Fruit fly (Drosophila melanogaster) whole organism, wandering third instar larva: Measurements from ENCODE around the gene CG8420.

Source experiments
- Abd-B ChIP-seq: fragments of >200 bp; optimal IDR thresholded peaks from 2 replicates; lab custom pipeline; 2017; ENCODE audit warnings: missing biosample characterization, missing genetic modification characterization
- CG32264 ChIP-seq: fragments of 200-800 bp; sonication (Bioruptor generic); optimal IDR thresholded peaks from 2 replicates; lab custom pipeline; 2016; ENCODE audit warnings: missing biosample characterization, missing genetic modification characterization
- CG9705 ChIP-seq: fragments of 200-800 bp; sonication (Bioruptor generic); optimal IDR thresholded peaks from 2 replicates; lab custom pipeline; 2018; ENCODE audit warnings: missing biosample characterization, mild to moderate bottlenecking, missing genetic modification characterization
- CrebA ChIP-seq: fragments of 200-800 bp; sonication (Bioruptor generic); optimal IDR thresholded peaks from 2 replicates; lab custom pipeline; 2016; ENCODE audit warnings: missing biosample characterization, mild to moderate bottlenecking, missing genetic modification characterization, borderline replicate concordance
- Dfd ChIP-seq: fragments of >200 bp; optimal IDR thresholded peaks from 2 replicates; lab custom pipeline; 2017; ENCODE audit warnings: missing biosample characterization, missing genetic modification characterization
- Dif ChIP-seq: fragments of 200-275, 200-300 bp; sonication (Bioruptor generic); optimal IDR thresholded peaks from 2 replicates; lab custom pipeline; 2018; ENCODE audit warnings: missing biosample characterization, missing genetic modification characterization; ENCODE audit not compliant: partially characterized antibody
- GATAd ChIP-seq: sonication (Bioruptor generic); optimal IDR thresholded peaks from 2 replicates; lab custom pipeline; 2016; ENCODE audit warnings: missing biosample characterization, missing genetic modification characterization
- HLH106 ChIP-seq: fragments of 200-800 bp; optimal IDR thresholded peaks from 3 replicates; lab custom pipeline; 2019; ENCODE audit warnings: missing biosample characterization, mild to moderate bottlenecking, missing genetic modification characterization, moderate library complexity
- Hnf4 ChIP-seq: fragments of 200-800 bp; sonication (Bioruptor generic); optimal IDR thresholded peaks from 2 replicates; lab custom pipeline; 2016; ENCODE audit warnings: missing biosample characterization, mild to moderate bottlenecking, missing genetic modification characterization
- Hr83 ChIP-seq: fragments of 200-300 bp; sonication (Bioruptor generic); optimal IDR thresholded peaks from 2 replicates; lab custom pipeline; 2016; ENCODE audit warnings: missing biosample characterization, mild to moderate bottlenecking, missing genetic modification characterization, moderate library complexity; ENCODE audit not compliant: poor library complexity, severe bottlenecking
- Jra ChIP-seq: sonication (Bioruptor generic); optimal IDR thresholded peaks from 2 replicates; lab custom pipeline; 2016; ENCODE audit warnings: missing biosample characterization, missing genetic modification characterization
- Mio ChIP-seq: sonication (Bioruptor generic); optimal IDR thresholded peaks from 2 replicates; lab custom pipeline; 2016; ENCODE audit warnings: missing biosample characterization, missing genetic modification characterization
- Myc ChIP-seq: fragments of >200 bp; optimal IDR thresholded peaks from 2 replicates; lab custom pipeline; 2017
- OdsH ChIP-seq: fragments of 200-800 bp; sonication (Bioruptor generic); optimal IDR thresholded peaks from 2 replicates; lab custom pipeline; 2016; ENCODE audit warnings: missing biosample characterization, mild to moderate bottlenecking, missing genetic modification characterization
- Rel ChIP-seq, 2 experiments: fragments of 200-800 bp; sonication (Bioruptor generic) in 1 of 2; optimal IDR thresholded peaks; 2 replicates in 1 of 2; 3 replicates in 1 of 2; lab custom pipeline; 2016 to 2019; ENCODE audit warnings: mild to moderate bottlenecking in 2 of 2, missing biosample characterization in 2 of 2, missing genetic modification characterization in 2 of 2, moderate library complexity in 1 of 2
- Sp1 ChIP-seq: fragments of 200-800 bp; sonication (Bioruptor generic); optimal IDR thresholded peaks from 3 replicates; lab custom pipeline; 2019; ENCODE audit warnings: missing biosample characterization, mild to moderate bottlenecking, missing genetic modification characterization, moderate library complexity
- Vsx2 ChIP-seq: fragments of 200-300, 225-300 bp; sonication (Bioruptor generic); optimal IDR thresholded peaks from 2 replicates; lab custom pipeline; 2018; ENCODE audit warnings: missing biosample characterization, missing genetic modification characterization; ENCODE audit not compliant: partially characterized antibody
- br ChIP-seq: fragments of 200-800 bp; sonication (Bioruptor generic); optimal IDR thresholded peaks from 2 replicates; lab custom pipeline; 2016; ENCODE audit warnings: missing biosample characterization, missing genetic modification characterization
- brk ChIP-seq: fragments of 200-800 bp; sonication (Bioruptor generic); optimal IDR thresholded peaks from 2 replicates; lab custom pipeline; 2016; ENCODE audit warnings: missing biosample characterization, mild to moderate bottlenecking, missing genetic modification characterization
- dmrt93B ChIP-seq: fragments of 200-800 bp; sonication (Bioruptor generic); optimal IDR thresholded peaks from 2 replicates; lab custom pipeline; 2018; ENCODE audit warnings: missing biosample characterization, mild to moderate bottlenecking, missing genetic modification characterization
- dsf ChIP-seq: sonication (Bioruptor generic); optimal IDR thresholded peaks from 2 replicates; lab custom pipeline; 2016; ENCODE audit warnings: missing biosample characterization, missing genetic modification characterization, borderline replicate concordance
- ey ChIP-seq: fragments of 200-800 bp; sonication (Bioruptor generic); optimal IDR thresholded peaks from 2 replicates; lab custom pipeline; 2016; ENCODE audit warnings: missing biosample characterization, missing genetic modification characterization
- foxo ChIP-seq, 2 experiments: fragments of 200-800 bp; sonication (Bioruptor generic); optimal IDR thresholded peaks; 2 replicates in 1 of 2; 3 replicates in 1 of 2; lab custom pipeline; 2016 to 2017; ENCODE audit warnings: missing biosample characterization in 2 of 2, missing genetic modification characterization in 2 of 2
- fru ChIP-seq: fragments of 200-800 bp; sonication (Bioruptor generic); optimal IDR thresholded peaks from 3 replicates; lab custom pipeline; 2016; ENCODE audit warnings: missing biosample characterization, mild to moderate bottlenecking, missing genetic modification characterization
- h ChIP-seq: fragments of 200-800 bp; sonication (Bioruptor generic); optimal IDR thresholded peaks from 3 replicates; lab custom pipeline; 2016; ENCODE audit warnings: missing biosample characterization, mild to moderate bottlenecking, missing genetic modification characterization
- jim ChIP-seq: fragments of 175-275, 200-325 bp; sonication (Bioruptor generic); optimal IDR thresholded peaks from 2 replicates; lab custom pipeline; 2016; ENCODE audit warnings: missing biosample characterization, mild to moderate bottlenecking, missing genetic modification characterization
- lola ChIP-seq: fragments of >200 bp; optimal IDR thresholded peaks from 2 replicates; lab custom pipeline; 2017; ENCODE audit warnings: missing biosample characterization, missing genetic modification characterization
- psq ChIP-seq: fragments of 200-800 bp; sonication (Bioruptor generic); optimal IDR thresholded peaks from 3 replicates; lab custom pipeline; 2017; ENCODE audit warnings: missing biosample characterization, mild to moderate bottlenecking, missing genetic modification characterization, moderate library complexity
- rgr ChIP-seq: fragments of 200-800 bp; sonication (Bioruptor generic); optimal IDR thresholded peaks from 3 replicates; lab custom pipeline; 2016; ENCODE audit warnings: missing biosample characterization, mild to moderate bottlenecking, missing genetic modification characterization
- sage ChIP-seq: fragments of 200-800 bp; sonication (Bioruptor generic); optimal IDR thresholded peaks from 2 replicates; lab custom pipeline; 2016; ENCODE audit warnings: missing biosample characterization, mild to moderate bottlenecking, missing genetic modification characterization
- sv ChIP-seq: fragments of 200-800 bp; sonication (Bioruptor generic); optimal IDR thresholded peaks from 3 replicates; lab custom pipeline; 2016; ENCODE audit warnings: missing biosample characterization, missing genetic modification characterization
- tai ChIP-seq: sonication (Bioruptor generic); optimal IDR thresholded peaks from 2 replicates; lab custom pipeline; 2016; ENCODE audit warnings: missing biosample characterization, missing genetic modification characterization
- usp ChIP-seq: fragments of >200 bp; optimal IDR thresholded peaks from 2 replicates; lab custom pipeline; 2017; ENCODE audit warnings: missing biosample characterization, missing genetic modification characterization
- woc ChIP-seq: sonication (Bioruptor generic); optimal IDR thresholded peaks from 2 replicates; lab custom pipeline; 2016; ENCODE audit warnings: missing biosample characterization, mild to moderate bottlenecking, missing genetic modification characterization

CG8420 gene

dm6 chr3R:9249025-9249735, 2.7 kb downstream of the CG8420 start:
- no peak for TF ChIP-seq Dif
- no peak for TF ChIP-seq sv (GFP tag; lab: Kevin White, UChicago)
- no peak for TF ChIP-seq jim (GFP tag; lab: Kevin White, UChicago)
- no peak for TF ChIP-seq Abd-B (GFP tag; lab: Kevin White, UChicago)
- peak; percentile 27 for TF ChIP-seq Vsx2
- TF ChIP-seq h (GFP tag; lab: Kevin White, UChicago) = peak; percentile 26
- TF ChIP-seq ey (GFP tag; lab: Kevin White, UChicago) = no peak
- no peak for TF ChIP-seq Dfd (GFP tag; lab: Kevin White, UChicago)
- peak; percentile 26 for TF ChIP-seq Sp1
- peak in 1 of 2 experiments; percentile 5 for TF ChIP-seq foxo (GFP tag; optimal IDR thresholded peaks at IDR 0.05; lab: Kevin White, UChicago)
- no peak for TF ChIP-seq GATAd
- TF ChIP-seq rgr (GFP tag; lab: Kevin White, UChicago) = no peak
- TF ChIP-seq Hr83 (GFP tag; lab: Kevin White, UChicago) = no peak
- no peak for TF ChIP-seq dmrt93B (GFP tag; lab: Kevin White, UChicago)
- TF ChIP-seq CG32264 = no peak
- no peak for TF ChIP-seq sage
- TF ChIP-seq fru (GFP tag; lab: Kevin White, UChicago) = peak; percentile 25
- TF ChIP-seq HLH106 (tag; lab: Kevin White, UChicago) = peak; percentile 32
- TF ChIP-seq CG9705 (GFP tag; lab: Kevin White, UChicago) = no peak
- TF ChIP-seq OdsH (GFP tag; lab: Kevin White, UChicago) = no peak
- TF ChIP-seq woc (GFP tag; lab: Kevin White, UChicago) = peak; percentile 16
- TF ChIP-seq br = no peak

dm6 chr3R:9249736-9250044, 3.2 kb downstream of the CG8420 start:
- TF ChIP-seq ey (GFP tag; lab: Kevin White, UChicago) (no peak), Mio (GFP tag; lab: Kevin White, UChicago) (no peak), CrebA (no peak), h (GFP tag; lab: Kevin White, UChicago) (no peak), HLH106 (tag; lab: Kevin White, UChicago) (no peak), GATAd (no peak), Sp1 (no peak), Jra (GFP tag; lab: Kevin White, UChicago) (no peak), fru (GFP tag; lab: Kevin White, UChicago) (no peak), brk (GFP tag; lab: Kevin White, UChicago) (no peak), Dif (no peak), foxo (GFP tag; optimal IDR thresholded peaks at IDR 0.05; lab: Kevin White, UChicago) (no peak), tai (GFP tag; lab: Kevin White, UChicago) (no peak), jim (GFP tag; lab: Kevin White, UChicago) (no peak), usp (GFP tag; lab: Kevin White, UChicago) (no peak), woc (GFP tag; lab: Kevin White, UChicago) (no peak), sv (GFP tag; lab: Kevin White, UChicago) (no peak), CG9705 (GFP tag; lab: Kevin White, UChicago) (no peak), lola (GFP tag; lab: Kevin White, UChicago) (no peak), Abd-B (GFP tag; lab: Kevin White, UChicago) (no peak)
- TF ChIP-seq, all 38 proteins: peak for 0

DNA sequence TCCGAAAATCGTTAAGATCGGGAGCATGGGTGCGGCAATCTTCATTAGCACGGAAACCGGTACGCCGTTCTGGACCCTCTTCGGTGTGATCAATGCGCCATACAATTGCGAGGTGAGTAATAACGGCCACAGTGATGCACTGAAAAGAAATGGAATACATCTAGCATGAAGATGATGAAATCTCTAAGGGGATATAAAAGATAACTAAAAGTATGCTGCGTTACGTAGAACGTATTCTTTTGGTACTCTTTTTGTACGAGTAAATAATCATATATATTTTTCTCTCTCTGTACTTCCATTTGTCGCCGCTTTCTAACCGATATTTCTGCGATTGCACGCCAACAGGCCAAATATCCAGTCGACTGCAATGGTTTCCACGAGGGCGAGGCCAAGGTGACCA, 4.4 kb downstream of the CG8420 start:
- TF ChIP-seq h (GFP tag; lab: Kevin White, UChicago) (peak; percentile 88), dmrt93B (GFP tag; lab: Kevin White, UChicago) (peak; percentile 59), Sp1 (peak; percentile 85), GATAd (peak; percentile 29), woc (GFP tag; lab: Kevin White, UChicago) (peak; percentile 66), br (peak; percentile 87), Abd-B (GFP tag; lab: Kevin White, UChicago) (no peak), psq (peak; percentile 76), Mio (GFP tag; lab: Kevin White, UChicago) (no peak), tai (GFP tag; lab: Kevin White, UChicago) (no peak), CG32264 (peak; percentile 48), lola (GFP tag; lab: Kevin White, UChicago) (no peak), fru (GFP tag; lab: Kevin White, UChicago) (peak; percentile 81), Hnf4 (GFP tag; lab: Kevin White, UChicago) (peak; percentile 85), Myc (lab: Kevin White, UChicago) (no peak), CG9705 (GFP tag; lab: Kevin White, UChicago) (peak; percentile 61), foxo (GFP tag; optimal IDR thresholded peaks at IDR 0.05; lab: Kevin White, UChicago) (peak in 1 of 2 experiments; percentile 89), rgr (GFP tag; lab: Kevin White, UChicago) (peak; percentile 88), brk (GFP tag; lab: Kevin White, UChicago) (no peak), HLH106 (tag; lab: Kevin White, UChicago) (peak; percentile 82), jim (GFP tag; lab: Kevin White, UChicago) (peak; percentile 21), sage (peak; percentile 80), OdsH (GFP tag; lab: Kevin White, UChicago) (peak; percentile 84), Jra (GFP tag; lab: Kevin White, UChicago) (peak; percentile 75), Rel (GFP tag; optimal IDR thresholded peaks at IDR 0.05; lab: Kevin White, UChicago) (no peak), Rel (tag; optimal IDR thresholded peaks at IDR 0.05; lab: Kevin White, UChicago) (peak; percentile 10), ey (GFP tag; lab: Kevin White, UChicago) (peak; percentile 87), dsf (GFP tag; lab: Kevin White, UChicago) (peak; percentile 36)
